Worm (Caenorhabditis elegans) whole organism, L4/young adult: Measurements from ENCODE around the gene F08B12.11.

Experiments
- W03F9.2 ChIP-seq: fragments of 150-350 bp; optimal IDR thresholded peaks from 2 replicates; lab custom pipeline; 2014; ENCODE audit warnings: missing biosample characterization, missing genetic modification characterization
- him-1 ChIP-seq: sonication (generic microtip); optimal IDR thresholded peaks from 2 replicates; lab custom pipeline; 2016; ENCODE audit warnings: missing genotype, missing genetic modification reagents, missing genetic modification characterization, missing compliant biosample characterization

DNA sequence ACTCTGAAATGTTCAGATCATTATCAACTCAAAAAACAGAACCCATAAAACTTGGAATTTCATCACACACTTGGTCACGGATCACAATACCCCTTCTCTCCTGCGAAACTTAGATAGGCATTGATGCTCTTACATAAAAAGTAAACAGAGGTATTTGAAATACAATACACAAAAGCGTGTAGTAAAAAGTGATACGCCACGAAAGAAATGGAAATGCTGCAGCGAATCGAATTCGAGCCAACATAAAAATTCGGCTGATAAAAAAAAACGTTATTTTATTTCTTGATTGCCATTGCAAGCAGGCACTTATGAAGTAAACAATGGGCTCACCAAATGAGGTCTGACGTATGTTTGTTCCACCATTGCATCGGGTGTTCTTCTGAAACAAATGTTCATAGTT lies 41.8 kb downstream of the F08B12.11 start:
- TF ChIP-seq W03F9.2 (no peak), him-1 (tag; lab: Kevin White, UChicago) (no peak)
